Worm (Caenorhabditis elegans) whole organism, L1 larva: ENCODE measurements around the gene cyn-4.

Experiments
- aly-2 ChIP-seq: fragments of 150-350 bp; optimal IDR thresholded peaks from 2 replicates; lab custom pipeline; 2014; ENCODE audit warnings: missing biosample characterization, missing genetic modification characterization
- ama-1 ChIP-seq: fragments of 150-350 bp; optimal IDR thresholded peaks from 2 replicates; lab custom pipeline; 2014
- ceh-63 ChIP-seq: fragments of 200-800 bp; sonication (Bioruptor generic); optimal IDR thresholded peaks from 2 replicates; lab custom pipeline; 2018; ENCODE audit warnings: mild to moderate bottlenecking, missing genetic modification characterization, missing compliant biosample characterization
- ceh-82 ChIP-seq, 3 experiments: fragments of 150-350 bp in 1 of 3; sonication (generic microtip) in 2 of 3; optimal IDR thresholded peaks; 2 replicates each; lab custom pipeline; 2014 to 2017; ENCODE audit warnings: missing biosample characterization in 3 of 3, missing genetic modification characterization in 3 of 3
- ceh-90 ChIP-seq: sonication (generic microtip); optimal IDR thresholded peaks from 2 replicates; lab custom pipeline; 2016; ENCODE audit warnings: missing genetic modification characterization, missing compliant biosample characterization
- ces-1 ChIP-seq: fragments of 150-350 bp; optimal IDR thresholded peaks from 2 replicates; lab custom pipeline; 2014; ENCODE audit warnings: missing biosample characterization, missing genetic modification reagents, missing genetic modification characterization
- dpl-1 ChIP-seq, 3 experiments: fragments of 150-350 bp in 2 of 3; sonication (generic microtip) in 1 of 3; optimal IDR thresholded peaks; 2 replicates each; lab custom pipeline; 2014 to 2017; ENCODE audit warnings: missing biosample characterization in 3 of 3, missing genetic modification characterization in 3 of 3, missing genetic modification reagents in 3 of 3
- efl-1 ChIP-seq, 4 experiments: fragments of 150-350 bp; optimal IDR thresholded peaks in 3 of 4; peaks in 1 of 4; 1 replicate in 1 of 4; 2 replicates in 3 of 4; lab custom pipeline; 2014; ENCODE audit warnings: missing biosample characterization in 2 of 4, missing genetic modification characterization in 2 of 4, missing genetic modification reagents in 2 of 4
- egl-13 ChIP-seq: sonication (generic microtip); optimal IDR thresholded peaks from 2 replicates; lab custom pipeline; 2016; ENCODE audit warnings: missing genotype, missing genetic modification reagents, missing genetic modification characterization, missing compliant biosample characterization
- elt-2 ChIP-seq: sonication (generic microtip); optimal IDR thresholded peaks from 2 replicates; lab custom pipeline; 2016; ENCODE audit warnings: missing genetic modification characterization, mild to moderate bottlenecking, inconsistent platforms, missing compliant biosample characterization, missing genetic modification reagents
- elt-3 ChIP-seq, 6 experiments: fragments of 150-350 bp in 1 of 6; sonication (generic microtip); optimal IDR thresholded peaks; 2 replicates each; lab custom pipeline; 2017 to 2018; ENCODE audit warnings: missing biosample characterization in 6 of 6, missing genetic modification characterization in 6 of 6, inconsistent platforms in 1 of 6
- fkh-10 ChIP-seq: sonication (generic microtip); optimal IDR thresholded peaks from 2 replicates; lab custom pipeline; 2017; ENCODE audit warnings: missing biosample characterization, missing genetic modification reagents, missing genetic modification characterization
- fkh-4 ChIP-seq: sonication (generic microtip); optimal IDR thresholded peaks from 2 replicates; lab custom pipeline; 2016; ENCODE audit warnings: missing compliant biosample characterization, missing genetic modification characterization, borderline replicate concordance
- fkh-8 ChIP-seq: sonication (generic microtip); optimal IDR thresholded peaks from 2 replicates; lab custom pipeline; 2016; ENCODE audit warnings: mild to moderate bottlenecking, missing genetic modification characterization, missing compliant biosample characterization
- lin-15B ChIP-seq: fragments of 150-350 bp; sonication (generic microtip); optimal IDR thresholded peaks from 3 replicates; lab custom pipeline; 2014; ENCODE audit warnings: missing biosample characterization, missing genetic modification characterization
- lin-35 ChIP-seq, 2 experiments: fragments of 150-350 bp; optimal IDR thresholded peaks; 2 replicates each; lab custom pipeline; 2014; ENCODE audit warnings: missing biosample characterization in 2 of 2, missing genetic modification characterization in 2 of 2, missing genetic modification reagents in 2 of 2
- lin-39 ChIP-seq: fragments of 150-350 bp; optimal IDR thresholded peaks from 2 replicates; lab custom pipeline; 2014; ENCODE audit warnings: missing biosample characterization, missing genetic modification reagents, missing genetic modification characterization
- lsy-2 ChIP-seq, 2 experiments: fragments of 150-350 bp; optimal IDR thresholded peaks; 2 replicates each; lab custom pipeline; 2014; ENCODE audit warnings: missing biosample characterization in 2 of 2, missing genetic modification characterization in 2 of 2
- mdl-1 ChIP-seq, 2 experiments: fragments of 150-350 bp; optimal IDR thresholded peaks; 2 replicates each; lab custom pipeline; 2014 to 2017; ENCODE audit warnings: missing biosample characterization in 2 of 2, missing genetic modification characterization in 2 of 2, inconsistent platforms in 1 of 2
- mef-2 ChIP-seq: fragments of 150-350 bp; optimal IDR thresholded peaks from 2 replicates; lab custom pipeline; 2014; ENCODE audit warnings: missing biosample characterization, missing genetic modification characterization
- nhr-11 ChIP-seq: fragments of 150-350 bp; optimal IDR thresholded peaks from 2 replicates; lab custom pipeline; 2014; ENCODE audit warnings: missing biosample characterization, missing genetic modification characterization
- nhr-19 ChIP-seq: fragments of 200-800 bp; sonication (Bioruptor generic); conservative IDR thresholded peaks from 2 replicates; pipeline ENCODE4 v1.3.6; 2022; ENCODE audit warnings: missing genetic modification characterization, missing compliant biosample characterization
- nhr-20 ChIP-seq: sonication (generic microtip); optimal IDR thresholded peaks from 2 replicates; lab custom pipeline; 2016; ENCODE audit warnings: mild to moderate bottlenecking, missing genetic modification characterization, missing compliant biosample characterization
- nhr-71 ChIP-seq: sonication (generic microtip); optimal IDR thresholded peaks from 2 replicates; lab custom pipeline; 2016; ENCODE audit warnings: mild to moderate bottlenecking, missing genetic modification characterization, moderate library complexity, missing compliant biosample characterization
- nhr-76 ChIP-seq: sonication (generic microtip); optimal IDR thresholded peaks from 2 replicates; lab custom pipeline; 2017; ENCODE audit warnings: missing biosample characterization, missing genetic modification characterization
- nhr-84 ChIP-seq: sonication (generic microtip); optimal IDR thresholded peaks from 2 replicates; lab custom pipeline; 2017; ENCODE audit warnings: missing biosample characterization, missing genetic modification characterization
- nhr-85 ChIP-seq: sonication (generic microtip); peaks from one replicate; lab custom pipeline; 2016; ENCODE audit warnings: missing genetic modification characterization, inconsistent platforms, missing compliant biosample characterization
- pag-3 ChIP-seq: sonication (generic microtip); optimal IDR thresholded peaks from 2 replicates; lab custom pipeline; 2017; ENCODE audit warnings: missing genetic modification characterization, mild to moderate bottlenecking, missing compliant biosample characterization, antibody characterized with exemption, borderline replicate concordance; ENCODE audit not compliant: insufficient read depth
- pqm-1 ChIP-seq: sonication (generic microtip); optimal IDR thresholded peaks from 3 replicates; lab custom pipeline; 2017; ENCODE audit warnings: missing biosample characterization, missing genetic modification characterization
- skn-1 ChIP-seq: fragments of 150-350 bp; optimal IDR thresholded peaks from 2 replicates; lab custom pipeline; 2014; ENCODE audit warnings: missing biosample characterization, missing genetic modification characterization
- snpc-4 ChIP-seq: fragments of 150-350 bp; optimal IDR thresholded peaks from 2 replicates; lab custom pipeline; 2014; ENCODE audit warnings: missing biosample characterization, missing genetic modification characterization
- snu-23 ChIP-seq: sonication (generic microtip); optimal IDR thresholded peaks from 2 replicates; lab custom pipeline; 2016; ENCODE audit warnings: missing genetic modification characterization, missing compliant biosample characterization
- sox-4 ChIP-seq: sonication (generic microtip); optimal IDR thresholded peaks from 2 replicates; lab custom pipeline; 2016; ENCODE audit warnings: missing genetic modification characterization, missing compliant biosample characterization
- sup-37 ChIP-seq: fragments of 200-800 bp; sonication (Bioruptor generic); optimal IDR thresholded peaks from 2 replicates; lab custom pipeline; 2018; ENCODE audit warnings: mild to moderate bottlenecking, missing genetic modification characterization, missing compliant biosample characterization
- tlp-1 ChIP-seq: fragments of 150-350 bp; optimal IDR thresholded peaks from 2 replicates; lab custom pipeline; 2014; ENCODE audit warnings: missing biosample characterization, missing genetic modification characterization
- unc-86 ChIP-seq: sonication (generic microtip); optimal IDR thresholded peaks from 2 replicates; lab custom pipeline; 2016; ENCODE audit warnings: missing genetic modification characterization, missing compliant biosample characterization
- unc-98 ChIP-seq: fragments of 200-800 bp; sonication (Bioruptor generic); IDR thresholded peaks from 2 replicates; pipeline ENCODE4 v1.3.6; 2022; ENCODE audit warnings: missing genetic modification characterization, missing compliant biosample characterization
- zip-4 ChIP-seq: fragments of 200-800 bp; sonication (Bioruptor generic); optimal IDR thresholded peaks from 2 replicates; lab custom pipeline; 2018; ENCODE audit warnings: mild to moderate bottlenecking, missing genetic modification characterization, moderate library complexity, missing compliant biosample characterization
- ztf-4 ChIP-seq: fragments of 150-350 bp; optimal IDR thresholded peaks from 2 replicates; lab custom pipeline; 2014; ENCODE audit warnings: missing biosample characterization, missing genetic modification characterization

The cyn-4 gene

ce11 chrII:10861723-10862486 is 10.5 kb downstream of the cyn-4 start (continued):
- no peak for TF ChIP-seq fkh-8 (tag; lab: Kevin White, UChicago)
- TF ChIP-seq skn-1 = peak; percentile 43
- TF ChIP-seq lsy-2 (tag; optimal IDR thresholded peaks at IDR 0.05; lab: Kevin White, UChicago) = no peak
- TF ChIP-seq nhr-76 = no peak
- TF ChIP-seq nhr-85 (tag; lab: Kevin White, UChicago) = peak; percentile 74
- no peak for TF ChIP-seq mef-2 (tag; lab: Kevin White, UChicago)
- no peak for TF ChIP-seq aly-2

DNA sequence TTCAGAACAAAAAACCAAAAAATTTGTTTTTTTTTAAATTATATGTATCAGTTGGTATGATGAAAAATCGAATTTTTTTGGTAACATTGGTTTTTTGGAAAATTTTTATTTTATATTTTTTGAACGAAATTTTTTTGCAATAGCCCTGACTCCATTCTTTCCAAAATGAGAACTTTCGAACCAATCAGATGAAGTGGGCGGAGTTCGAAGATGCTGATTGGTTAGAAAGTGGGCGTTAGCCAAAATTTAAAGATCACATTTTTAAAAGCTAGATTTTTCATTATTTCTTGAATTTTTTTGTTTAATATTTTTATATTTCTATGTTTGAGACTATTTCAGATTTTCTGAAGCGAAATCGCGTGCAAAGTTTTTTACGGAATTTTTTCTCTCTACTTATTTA is 11.1 kb downstream of the cyn-4 start:
- TF ChIP-seq snpc-4 (no peak), egl-13 (tag; lab: Kevin White, UChicago) (no peak), nhr-85 (tag; lab: Kevin White, UChicago) (peak; percentile 22), lin-39 (no peak), dpl-1 (GFP tag; optimal IDR thresholded peaks at IDR 0.05; lab: Kevin White, UChicago) (no peak), nhr-20 (tag; lab: Kevin White, UChicago) (no peak), ceh-90 (tag; lab: Kevin White, UChicago) (no peak)

- TF ChIP-seq lin-35 (GFP tag; optimal IDR thresholded peaks at IDR 0.05; lab: Kevin White, UChicago) (peak in 1 of 2 experiments; percentile 47), elt-3 (tag; optimal IDR thresholded peaks at IDR 0.05; lab: Kevin White, UChicago) (peak in 1 of 6 experiments; percentile 53), sup-37 (GFP tag; lab: Kevin White, UChicago) (no peak), nhr-20 (tag; lab: Kevin White, UChicago) (peak; percentile 30), nhr-71 (tag; lab: Kevin White, UChicago) (peak; percentile 18), elt-2 (tag; lab: Kevin White, UChicago) (peak; percentile 37)
Measured at ce11 chrII:10860840-10861239, 11.6 kb downstream of the cyn-4 start, which contains the start of gene M106.3. TSS of gene M106.3 (minus strand) at chrII:10860909.

DNA sequence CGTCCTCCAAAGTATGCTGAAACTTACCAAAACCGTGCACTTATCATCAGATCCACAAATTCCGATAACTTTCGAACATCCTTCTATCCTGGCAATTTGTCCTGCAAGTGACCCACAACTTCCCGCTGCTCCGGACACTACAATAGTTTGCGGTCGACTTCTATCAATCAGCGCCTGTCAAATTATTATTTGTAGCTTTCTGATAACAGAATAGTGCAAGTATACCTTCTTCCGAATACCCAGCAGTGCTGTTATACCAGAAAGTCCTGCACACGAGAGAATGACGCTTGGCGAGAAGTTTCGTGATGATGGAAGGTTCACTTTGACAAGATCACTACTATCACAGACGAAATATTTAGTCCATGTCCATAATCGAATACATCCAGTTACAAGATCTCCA is 13.1 kb downstream of the cyn-4 start:
- no peak for TF ChIP-seq pqm-1 (tag; lab: Kevin White, UChicago)
- no peak for TF ChIP-seq mdl-1 (tag; optimal IDR thresholded peaks at IDR 0.05; lab: Kevin White, UChicago)
- no peak for TF ChIP-seq ces-1
- no peak for TF ChIP-seq snu-23 (GFP tag; lab: Kevin White, UChicago)
- TF ChIP-seq pag-3 (tag; lab: Kevin White, UChicago) = no peak
- no peak for TF ChIP-seq fkh-10 (GFP tag; lab: Kevin White, UChicago)
- no peak for TF ChIP-seq nhr-11
- TF ChIP-seq nhr-20 (tag; lab: Kevin White, UChicago) = no peak
- TF ChIP-seq zip-4 (GFP tag; lab: Kevin White, UChicago) = no peak
- TF ChIP-seq nhr-19 (GFP tag; lab: Robert Waterston, UW) = no peak
- no peak for TF ChIP-seq sup-37 (GFP tag; lab: Kevin White, UChicago)
- TF ChIP-seq ama-1 (lab: Kevin White, UChicago) = no peak
- TF ChIP-seq ztf-4 = no peak
- no peak for TF ChIP-seq mef-2 (tag; lab: Kevin White, UChicago)
- no peak for TF ChIP-seq nhr-84 (tag; lab: Kevin White, UChicago)
- TF ChIP-seq unc-86 = no peak

ce11 chrII:10857077-10857476 is 15.3 kb downstream of the cyn-4 start, which contains the start of gene M106.7:
TSS of gene M106.7 (minus strand) at chrII:10857177.
- TF ChIP-seq nhr-71 (tag; lab: Kevin White, UChicago) (no peak), unc-86 (no peak), tlp-1 (tag; lab: Kevin White, UChicago) (no peak), dpl-1 (GFP tag; optimal IDR thresholded peaks at IDR 0.05; lab: Kevin White, UChicago) (no peak), efl-1 (optimal IDR thresholded peaks at IDR 0.05; lab: Kevin White, UChicago) (no peak), efl-1 (GFP tag; optimal IDR thresholded peaks at IDR 0.05 in 1 of 2; lab: Kevin White, UChicago) (no peak), lin-39 (no peak), ceh-82 (tag; optimal IDR thresholded peaks at IDR 0.05; lab: Kevin White, UChicago) (no peak), skn-1 (no peak), ces-1 (no peak), unc-98 (GFP tag; lab: Robert Waterston, UW) (no peak), nhr-84 (tag; lab: Kevin White, UChicago) (no peak), lin-15B (tag; lab: Kevin White, UChicago) (no peak), sox-4 (tag; lab: Kevin White, UChicago) (no peak), ceh-63 (no peak), fkh-4 (tag; lab: Kevin White, UChicago) (no peak)
